Worm (Caenorhabditis elegans) whole organism, L4 larva: ENCODE results near the gene Y38C1BA.4.

Source experiments
- D1046.2 ChIP-seq: fragments of 200-800 bp; sonication (Bioruptor generic); IDR thresholded peaks from 2 replicates; pipeline ENCODE4 v1.3.6; 2022; ENCODE audit warnings: missing genetic modification characterization, missing compliant biosample characterization
- Y48G9A.11 ChIP-seq: fragments of 200-800 bp; sonication (Bioruptor generic); IDR thresholded peaks from 2 replicates; pipeline ENCODE4 v1.3.6; 2022; ENCODE audit warnings: missing genetic modification reagents, missing genetic modification characterization, missing compliant biosample characterization
- aha-1 ChIP-seq: fragments of 150-350 bp; peaks from one replicate; lab custom pipeline; 2014; ENCODE audit warnings: missing biosample characterization, missing genetic modification characterization
- ama-1 ChIP-seq: fragments of 150-350 bp; optimal IDR thresholded peaks from 2 replicates; lab custom pipeline; 2014; ENCODE audit warnings: inconsistent platforms, mixed read lengths
- ceh-32 ChIP-seq: sonication (generic microtip); optimal IDR thresholded peaks from 2 replicates; lab custom pipeline; 2016; ENCODE audit warnings: mild to moderate bottlenecking, missing genetic modification characterization, missing compliant biosample characterization; ENCODE audit not compliant: poor library complexity
- ces-1 ChIP-seq: fragments of 150-350 bp; sonication (generic microtip); optimal IDR thresholded peaks from 4 replicates; lab custom pipeline; 2014; ENCODE audit warnings: missing biosample characterization, missing genetic modification reagents, missing genetic modification characterization
- cey-2 ChIP-seq: sonication (generic microtip); optimal IDR thresholded peaks from 3 replicates; lab custom pipeline; 2017; ENCODE audit warnings: missing genetic modification characterization, mild to moderate bottlenecking, missing compliant biosample characterization, antibody characterized with exemption, borderline replicate concordance; ENCODE audit not compliant: insufficient read depth
- daf-8 ChIP-seq: fragments of 200-800 bp; sonication (Bioruptor generic); IDR thresholded peaks from 2 replicates; pipeline ENCODE4 v1.3.6; 2022; ENCODE audit warnings: missing genetic modification characterization, missing compliant biosample characterization
- dmd-9 ChIP-seq: fragments of 200-800 bp; sonication (Bioruptor generic); IDR thresholded peaks from 2 replicates; pipeline ENCODE4 v1.3.6; 2022; ENCODE audit warnings: missing genetic modification reagents, missing genetic modification characterization, missing compliant biosample characterization
- dpl-1 ChIP-seq: fragments of 150-350 bp; optimal IDR thresholded peaks from 2 replicates; lab custom pipeline; 2014; ENCODE audit warnings: missing biosample characterization, missing genetic modification reagents, missing genetic modification characterization
- dve-1 ChIP-seq: sonication (generic microtip); optimal IDR thresholded peaks from 2 replicates; lab custom pipeline; 2017; ENCODE audit warnings: antibody characterized with exemption, mild to moderate bottlenecking, missing genetic modification characterization, missing compliant biosample characterization; ENCODE audit not compliant: insufficient read depth
- egl-43 ChIP-seq: fragments of 200-800 bp; sonication (Bioruptor generic); IDR thresholded peaks from 2 replicates; pipeline ENCODE4 v1.3.6; 2022; ENCODE audit warnings: missing genetic modification reagents, missing genetic modification characterization, missing compliant biosample characterization
- fkh-10 ChIP-seq: fragments of 150-350 bp; optimal IDR thresholded peaks from 2 replicates; lab custom pipeline; 2014; ENCODE audit warnings: missing biosample characterization, missing genetic modification reagents, missing genetic modification characterization
- hlh-11 ChIP-seq: fragments of 200-800 bp; sonication (Bioruptor generic); optimal IDR thresholded peaks from 2 replicates; lab custom pipeline; 2018; ENCODE audit warnings: mild to moderate bottlenecking, missing genetic modification characterization, missing compliant biosample characterization
- hlh-30 ChIP-seq: sonication (generic microtip); optimal IDR thresholded peaks from 2 replicates; lab custom pipeline; 2017; ENCODE audit warnings: antibody characterized with exemption, mild to moderate bottlenecking, missing genetic modification characterization, missing compliant biosample characterization; ENCODE audit not compliant: insufficient read depth
- lim-7 ChIP-seq: fragments of 200-800 bp; sonication (Bioruptor generic); IDR thresholded peaks from 2 replicates; pipeline ENCODE4 v1.3.6; 2022; ENCODE audit warnings: missing genetic modification characterization, missing compliant biosample characterization
- lin-15B ChIP-seq: fragments of 150-350 bp; sonication (generic microtip); optimal IDR thresholded peaks from 3 replicates; lab custom pipeline; 2014; ENCODE audit warnings: missing biosample characterization, missing genetic modification characterization
- mxl-3 ChIP-seq: fragments of 200-800 bp; sonication (Bioruptor generic); optimal IDR thresholded peaks from 2 replicates; lab custom pipeline; 2018; ENCODE audit warnings: mild to moderate bottlenecking, missing genetic modification characterization, missing compliant biosample characterization
- nhr-111 ChIP-seq: fragments of 200-800 bp; sonication (Bioruptor generic); optimal IDR thresholded peaks from 2 replicates; lab custom pipeline; 2018; ENCODE audit warnings: mild to moderate bottlenecking, missing genetic modification characterization, missing compliant biosample characterization
- nhr-28 ChIP-seq: fragments of 150-350 bp; optimal IDR thresholded peaks from 2 replicates; lab custom pipeline; 2014; ENCODE audit warnings: missing biosample characterization, missing genetic modification characterization
- nhr-42 ChIP-seq: fragments of 200-800 bp; sonication (Bioruptor generic); IDR thresholded peaks from 2 replicates; pipeline ENCODE4 v1.3.6; 2022; ENCODE audit warnings: missing genetic modification characterization, missing compliant biosample characterization
- nhr-48 ChIP-seq: sonication (generic microtip); optimal IDR thresholded peaks from 2 replicates; lab custom pipeline; 2016; ENCODE audit warnings: mild to moderate bottlenecking, missing genetic modification characterization, missing compliant biosample characterization
- nhr-76 ChIP-seq: fragments of 150-350 bp; optimal IDR thresholded peaks from 2 replicates; lab custom pipeline; 2014; ENCODE audit warnings: missing biosample characterization, missing genetic modification characterization
- php-3 ChIP-seq: fragments of 200-800 bp; sonication (Bioruptor generic); IDR thresholded peaks from 2 replicates; pipeline ENCODE4 v1.3.6; 2022; ENCODE audit warnings: missing genetic modification reagents, missing genetic modification characterization, missing compliant biosample characterization
- rbr-2 ChIP-seq: sonication (generic microtip); optimal IDR thresholded peaks from 2 replicates; lab custom pipeline; 2016; ENCODE audit warnings: missing genotype, missing genetic modification characterization, missing compliant biosample characterization
- set-16 ChIP-seq: fragments of 200-800 bp; sonication (Bioruptor generic); IDR thresholded peaks from 2 replicates; pipeline ENCODE4 v1.3.6; 2022; ENCODE audit warnings: missing genetic modification reagents, missing genetic modification characterization, missing compliant biosample characterization
- spr-3 ChIP-seq: fragments of 200-800 bp; sonication (Bioruptor generic); optimal IDR thresholded peaks from 2 replicates; lab custom pipeline; 2018; ENCODE audit warnings: mild to moderate bottlenecking, missing genetic modification characterization, missing compliant biosample characterization
- tag-97 ChIP-seq: fragments of 200-800 bp; sonication (Bioruptor generic); IDR thresholded peaks from 2 replicates; pipeline ENCODE4 v1.3.6; 2022; ENCODE audit warnings: missing genetic modification characterization, missing compliant biosample characterization
- tra-1 ChIP-seq: fragments of 200-800 bp; sonication (Bioruptor generic); IDR thresholded peaks from 2 replicates; pipeline ENCODE4 v1.3.6; 2022; ENCODE audit warnings: missing genetic modification reagents, missing genetic modification characterization, missing compliant biosample characterization
- unc-62 ChIP-seq, 3 experiments: fragments of 150-350 bp in 1 of 3; sonication (generic microtip); optimal IDR thresholded peaks in 2 of 3; peaks in 1 of 3; 1 replicate in 1 of 3; 2 replicates in 2 of 3; lab custom pipeline; 2014 to 2017; ENCODE audit warnings: missing biosample characterization in 3 of 3, missing genetic modification characterization in 3 of 3, missing genetic modification reagents in 3 of 3, missing genotype in 1 of 3
- zfp-3 ChIP-seq: fragments of 200-800 bp; sonication (Bioruptor generic); conservative IDR thresholded peaks from 2 replicates; pipeline ENCODE4 v1.3.6; 2022; ENCODE audit warnings: missing genetic modification reagents, missing genetic modification characterization, missing compliant biosample characterization
- zip-2 ChIP-seq: fragments of 150-350 bp; optimal IDR thresholded peaks from 2 replicates; lab custom pipeline; 2014; ENCODE audit warnings: missing biosample characterization, missing genetic modification characterization

The Y38C1BA.4 gene

DNA sequence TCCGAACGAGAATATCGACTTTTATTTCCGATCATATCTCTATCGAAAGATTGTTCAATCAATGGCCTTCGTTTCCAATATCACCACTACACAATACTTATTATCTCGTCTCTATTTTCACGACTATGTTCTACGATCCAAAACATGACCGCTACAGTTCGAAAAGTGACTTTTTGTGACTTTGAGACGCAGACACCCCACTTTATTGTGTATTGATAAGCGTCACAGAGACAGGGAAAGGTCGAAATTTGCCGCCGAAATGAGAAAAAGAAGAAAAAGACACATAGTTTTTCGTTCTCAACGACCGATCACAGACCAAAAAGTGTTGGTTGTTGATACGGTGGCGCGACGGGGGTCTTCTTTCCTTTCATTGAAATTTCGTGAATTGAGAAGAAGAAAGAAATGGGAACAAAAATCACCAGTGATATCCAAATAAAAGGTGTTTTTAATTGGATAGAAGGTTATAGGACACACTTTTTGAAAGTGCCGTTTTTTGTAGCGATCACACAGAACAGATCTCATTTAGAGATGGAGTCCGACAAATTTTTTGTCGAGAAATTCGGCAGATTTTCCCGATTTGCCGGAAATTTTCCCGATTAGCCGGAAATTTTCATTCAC is 37.8 kb downstream of the Y38C1BA.4 start (continued):
- TF ChIP-seq aha-1 (tag; lab: Kevin White, UChicago): peak; percentile 54
- no peak for TF ChIP-seq fkh-10 (GFP tag; lab: Kevin White, UChicago)
- no peak for TF ChIP-seq D1046.2 (GFP tag; lab: Robert Waterston, UW)
- no peak for TF ChIP-seq cey-2 (tag; lab: Kevin White, UChicago)
- TF ChIP-seq hlh-11 (tag; lab: Kevin White, UChicago): peak; percentile 81
- TF ChIP-seq zfp-3: no peak
- TF ChIP-seq hlh-30 (tag; lab: Kevin White, UChicago): peak; percentile 45
- peak; percentile 32 for TF ChIP-seq mxl-3 (GFP tag; lab: Kevin White, UChicago)
- no peak for TF ChIP-seq spr-3 (GFP tag; lab: Kevin White, UChicago)
- TF ChIP-seq, all 104 proteins: peak for 17

DNA sequence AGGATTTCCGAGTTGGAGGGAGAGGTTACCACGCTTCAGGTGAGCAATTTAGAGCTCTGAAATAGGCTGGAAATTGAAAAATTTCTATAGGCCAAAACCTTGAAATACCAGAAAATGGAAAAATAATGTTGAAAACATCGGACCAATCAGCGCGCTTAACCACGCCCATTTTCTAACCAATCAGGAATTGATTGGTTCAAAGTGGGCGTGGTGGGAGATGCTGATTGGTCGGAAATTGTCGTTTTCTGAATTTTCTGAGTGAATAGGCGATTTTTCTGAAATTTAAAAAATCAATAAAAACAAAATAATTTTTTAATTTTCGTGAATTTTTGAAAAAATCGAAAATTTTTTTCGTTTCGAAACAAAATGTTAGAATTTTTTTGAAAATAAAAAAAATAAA is 39.3 kb downstream of the Y38C1BA.4 start:
- TF ChIP-seq Y48G9A.11 (GFP tag; lab: Robert Waterston, UW) (no peak), nhr-42 (GFP tag; lab: Robert Waterston, UW) (no peak), unc-62 (GFP tag; optimal IDR thresholded peaks at IDR 0.05 in 1 of 2; lab: Kevin White, UChicago) (peak in 1 of 2 experiments; percentile 39), unc-62 (tag; optimal IDR thresholded peaks at IDR 0.05; lab: Kevin White, UChicago) (no peak), zip-2 (tag; lab: Kevin White, UChicago) (no peak), ces-1 (GFP tag; lab: Kevin White, UChicago) (no peak), aha-1 (tag; lab: Kevin White, UChicago) (no peak)
- TF ChIP-seq, all 104 proteins: peak for 1

DNA sequence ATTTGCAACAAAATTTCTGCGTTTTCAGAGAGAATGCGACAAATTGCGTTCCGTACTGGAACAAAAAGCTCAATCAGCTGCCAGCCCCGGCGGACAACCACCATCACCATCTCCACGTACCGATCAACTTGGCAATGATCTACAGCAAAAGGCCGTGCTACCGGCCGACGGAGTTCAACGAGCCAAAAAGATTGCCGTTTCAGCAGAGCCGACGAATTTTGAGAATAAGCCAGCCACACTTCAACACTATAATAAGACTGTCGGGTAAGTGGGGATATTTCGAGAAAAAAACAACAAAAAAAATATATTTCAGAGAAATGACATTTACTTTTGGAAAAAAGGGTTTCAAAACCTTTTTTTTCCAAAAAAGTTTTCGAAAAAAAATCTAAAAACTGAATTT is 41.0 kb downstream of the Y38C1BA.4 start:
- TF ChIP-seq ama-1 (lab: Kevin White, UChicago) (no peak), aha-1 (tag; lab: Kevin White, UChicago) (peak; percentile 79)
- TF ChIP-seq, all 104 proteins: peak for 1

DNA sequence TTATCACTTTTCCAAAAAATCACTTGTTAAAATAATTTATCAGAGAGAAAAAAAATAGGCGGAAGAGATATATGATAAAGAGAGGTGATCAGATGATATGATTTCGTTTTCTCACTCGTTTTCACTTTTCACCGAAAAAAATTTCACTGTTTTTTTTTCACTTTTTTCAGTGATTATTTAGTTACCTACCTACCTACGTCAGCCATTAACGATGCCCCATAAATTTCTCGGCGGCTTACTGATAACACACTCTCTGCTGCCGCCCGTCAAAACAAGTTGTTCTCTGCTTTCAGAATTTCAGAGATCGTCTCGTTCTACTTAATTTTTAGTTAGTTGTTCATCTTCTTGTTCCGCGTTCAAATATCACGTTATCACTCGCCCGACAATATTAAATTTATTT is 45.2 kb downstream of the Y38C1BA.4 start:
- TF ChIP-seq cey-2 (tag; lab: Kevin White, UChicago) (no peak), dpl-1 (no peak), dve-1 (peak; percentile 26), nhr-76 (tag; lab: Kevin White, UChicago) (no peak), unc-62 (GFP tag; optimal IDR thresholded peaks at IDR 0.05 in 1 of 2; lab: Kevin White, UChicago) (no peak), unc-62 (tag; optimal IDR thresholded peaks at IDR 0.05; lab: Kevin White, UChicago) (no peak), nhr-28 (peak; percentile 25), php-3 (0 out of 2 replicates have a peak, but pooled peaks have one; percentile 43), egl-43 (no peak), dmd-9 (GFP tag; lab: Robert Waterston, UW) (no peak), tra-1 (GFP tag; lab: Robert Waterston, UW) (peak; percentile 72), daf-8 (GFP tag; lab: Robert Waterston, UW) (no peak), fkh-10 (GFP tag; lab: Kevin White, UChicago) (no peak), lin-15B (tag; lab: Kevin White, UChicago) (no peak), lim-7 (GFP tag; lab: Robert Waterston, UW) (no peak), set-16 (no peak), ceh-32 (tag; lab: Kevin White, UChicago) (no peak), tag-97 (GFP tag; lab: Robert Waterston, UW) (no peak), ama-1 (lab: Kevin White, UChicago) (no peak), nhr-111 (GFP tag; lab: Kevin White, UChicago) (no peak), hlh-30 (tag; lab: Kevin White, UChicago) (peak; percentile 4), nhr-48 (tag; lab: Kevin White, UChicago) (no peak), rbr-2 (tag; lab: Kevin White, UChicago) (no peak), hlh-11 (tag; lab: Kevin White, UChicago) (peak; percentile 43)
